Fruit fly (Drosophila melanogaster) whole organism, embryonic: ENCODE results near the gene CG17841.

Experiments used
- Ada2b ChIP-seq: fragments of 200-800 bp; sonication (Bioruptor generic); IDR thresholded peaks from 2 replicates; pipeline ENCODE4 v1.3.6; 2022; ENCODE audit warnings: missing biosample characterization, missing genetic modification characterization
- B-H2 ChIP-seq: fragments of 200-800 bp; sonication (Bioruptor generic); optimal IDR thresholded peaks from 2 replicates; lab custom pipeline; 2018; ENCODE audit warnings: missing biosample characterization, mild to moderate bottlenecking, missing genetic modification characterization
- Blimp-1 ChIP-seq: fragments of 200-800 bp; sonication (Bioruptor generic); optimal IDR thresholded peaks from 3 replicates; lab custom pipeline; 2018; ENCODE audit warnings: missing biosample characterization, missing genetic modification characterization, mild to moderate bottlenecking, moderate library complexity, missing genetic modification reagents
- CG10147 ChIP-seq: fragments of 200-800 bp; sonication (Bioruptor generic); optimal IDR thresholded peaks from 2 replicates; lab custom pipeline; 2019; ENCODE audit warnings: missing biosample characterization, mild to moderate bottlenecking, missing genetic modification characterization, moderate library complexity
- CG10267 ChIP-seq: fragments of 200-800 bp; sonication (Bioruptor generic); optimal IDR thresholded peaks from 2 replicates; lab custom pipeline; 2018; ENCODE audit warnings: missing biosample characterization, mild to moderate bottlenecking, missing genetic modification characterization, moderate library complexity
- CG10321 ChIP-seq: fragments of 200-800 bp; sonication (Bioruptor generic); IDR thresholded peaks from 2 replicates; pipeline ENCODE4 v1.3.6; 2022; ENCODE audit warnings: missing biosample characterization, missing genetic modification characterization
- CG11695 ChIP-seq: fragments of 200-800 bp; sonication (Bioruptor generic); IDR thresholded peaks from 3 replicates; pipeline ENCODE4 v1.3.6; 2022; ENCODE audit warnings: missing biosample characterization, missing genetic modification characterization
- CG11723 ChIP-seq: fragments of 200-800 bp; sonication (Bioruptor generic); optimal IDR thresholded peaks from 2 replicates; lab custom pipeline; 2017; ENCODE audit warnings: missing biosample characterization, mild to moderate bottlenecking, missing genetic modification characterization
- CG12071 ChIP-seq: fragments of 200-800 bp; sonication (Bioruptor generic); optimal IDR thresholded peaks from 3 replicates; lab custom pipeline; 2018; ENCODE audit warnings: missing biosample characterization, mild to moderate bottlenecking, missing genetic modification characterization
- CG12104 ChIP-seq: fragments of 200-800 bp; sonication (Bioruptor generic); optimal IDR thresholded peaks from 3 replicates; lab custom pipeline; 2016; ENCODE audit warnings: missing biosample characterization, missing genetic modification characterization
- CG13123 ChIP-seq: fragments of 200-800 bp; sonication (Bioruptor generic); optimal IDR thresholded peaks from 2 replicates; lab custom pipeline; 2016; ENCODE audit warnings: missing biosample characterization, missing genetic modification characterization
- CG13287 ChIP-seq: fragments of 200-800 bp; sonication (Bioruptor generic); IDR thresholded peaks from 2 replicates; pipeline ENCODE4 v1.3.6; 2022; ENCODE audit warnings: missing biosample characterization, missing genetic modification characterization; ENCODE audit not compliant: partially characterized antibody
- CG15479 ChIP-seq: fragments of 200-800 bp; sonication (Bioruptor generic); optimal IDR thresholded peaks from 3 replicates; lab custom pipeline; 2019; ENCODE audit warnings: missing biosample characterization, mild to moderate bottlenecking, missing genetic modification characterization, moderate library complexity
- CG17186 ChIP-seq: fragments of 200-800 bp; sonication (Bioruptor generic); optimal IDR thresholded peaks from 3 replicates; lab custom pipeline; 2017; ENCODE audit warnings: missing biosample characterization, missing genetic modification reagents, missing genetic modification characterization
- CG17359 ChIP-seq: fragments of 200-800 bp; sonication (Bioruptor generic); optimal IDR thresholded peaks from 3 replicates; lab custom pipeline; 2018; ENCODE audit warnings: missing biosample characterization, mild to moderate bottlenecking, missing genetic modification characterization, moderate library complexity
- CG30020 ChIP-seq: fragments of 200-800 bp; optimal IDR thresholded peaks from 2 replicates; lab custom pipeline; 2019; ENCODE audit warnings: missing biosample characterization, mild to moderate bottlenecking, missing genetic modification characterization, moderate library complexity
- CG31224 ChIP-seq: fragments of 200-800 bp; sonication (Bioruptor generic); IDR thresholded peaks from 2 replicates; pipeline ENCODE4 v1.3.6; 2022; ENCODE audit warnings: missing biosample characterization, missing genetic modification characterization
- CG3995 ChIP-seq: fragments of 200-800 bp; sonication (Bioruptor generic); optimal IDR thresholded peaks from 3 replicates; lab custom pipeline; 2016; ENCODE audit warnings: missing biosample characterization, missing genetic modification characterization
- CG4360 ChIP-seq: fragments of 200-800 bp; sonication (Bioruptor generic); IDR thresholded peaks from 2 replicates; pipeline ENCODE4 v1.3.6; 2022; ENCODE audit warnings: missing biosample characterization, missing genetic modification characterization
- CG6272 ChIP-seq: fragments of 200-800 bp; sonication (Bioruptor generic); IDR thresholded peaks from 2 replicates; pipeline ENCODE4 v1.3.6; 2022; ENCODE audit warnings: missing biosample characterization, missing genetic modification characterization
- CG6689 ChIP-seq: fragments of 200-800 bp; sonication (Bioruptor generic); IDR thresholded peaks from 2 replicates; pipeline ENCODE4 v1.3.6; 2022; ENCODE audit warnings: missing biosample characterization, missing genetic modification characterization
- CG6791 ChIP-seq: fragments of 200-800 bp; sonication (Bioruptor generic); IDR thresholded peaks from 3 replicates; pipeline ENCODE4 v1.3.6; 2022; ENCODE audit warnings: missing biosample characterization, missing genetic modification characterization; ENCODE audit not compliant: partially characterized antibody
- CG7963 ChIP-seq: fragments of 200-800 bp; sonication (Bioruptor generic); IDR thresholded peaks from 3 replicates; pipeline ENCODE4 v1.3.6; 2022; ENCODE audit warnings: missing biosample characterization, missing genetic modification characterization; ENCODE audit not compliant: partially characterized antibody
- CG9609 ChIP-seq: fragments of 200-800 bp; sonication (Bioruptor generic); optimal IDR thresholded peaks from 3 replicates; lab custom pipeline; 2016; ENCODE audit warnings: missing biosample characterization, missing genetic modification characterization
- Chrac-16 ChIP-seq: fragments of 200-800 bp; sonication (Bioruptor generic); optimal IDR thresholded peaks from 3 replicates; lab custom pipeline; 2016; ENCODE audit warnings: missing biosample characterization, missing genetic modification characterization
- Dip3 ChIP-seq: fragments of 200-800 bp; sonication (Bioruptor generic); optimal IDR thresholded peaks from 3 replicates; lab custom pipeline; 2016; ENCODE audit warnings: missing biosample characterization, missing genetic modification characterization
- MBD-R2 ChIP-seq: fragments of 200-800 bp; sonication (Bioruptor generic); IDR thresholded peaks from 2 replicates; pipeline ENCODE4 v1.3.6; 2022; ENCODE audit warnings: missing biosample characterization, missing genetic modification characterization
- Med ChIP-seq: fragments of 200-800 bp; sonication (Bioruptor generic); peaks from one replicate; lab custom pipeline; 2016; ENCODE audit warnings: missing biosample characterization, missing genetic modification characterization, mild to moderate bottlenecking, inconsistent platforms, moderate library complexity
- Mes4 ChIP-seq: fragments of 200-800 bp; sonication (Bioruptor generic); optimal IDR thresholded peaks from 2 replicates; lab custom pipeline; 2016; ENCODE audit warnings: missing biosample characterization, missing genetic modification characterization
- Myb ChIP-seq: fragments of 200-800 bp; sonication (Bioruptor generic); optimal IDR thresholded peaks from 2 replicates; lab custom pipeline; 2016; ENCODE audit warnings: missing biosample characterization, missing genetic modification characterization
- Sry-δ ChIP-seq: fragments of 200-800 bp; sonication (Bioruptor generic); optimal IDR thresholded peaks from 2 replicates; lab custom pipeline; 2016; ENCODE audit warnings: missing biosample characterization, missing genetic modification characterization
- YL-1 ChIP-seq: fragments of 200-800 bp; sonication (Bioruptor generic); optimal IDR thresholded peaks from 3 replicates; lab custom pipeline; 2017; ENCODE audit warnings: missing biosample characterization, mild to moderate bottlenecking, missing genetic modification characterization
- ash1 ChIP-seq: fragments of 200-800 bp; sonication (Bioruptor generic); optimal IDR thresholded peaks from 2 replicates; lab custom pipeline; 2018; ENCODE audit warnings: missing biosample characterization, mild to moderate bottlenecking, missing genetic modification characterization
- cg ChIP-seq: fragments of 200-800 bp; sonication (Bioruptor generic); optimal IDR thresholded peaks from 3 replicates; lab custom pipeline; 2019; ENCODE audit warnings: missing biosample characterization, mild to moderate bottlenecking, missing genetic modification characterization, moderate library complexity
- cwo ChIP-seq: fragments of 200-800 bp; sonication (Bioruptor generic); optimal IDR thresholded peaks from 3 replicates; lab custom pipeline; 2017; ENCODE audit warnings: missing biosample characterization, missing genetic modification characterization, mild to moderate bottlenecking, moderate library complexity, missing genetic modification reagents
- dmrt99B ChIP-seq: fragments of 200-800 bp; sonication (Bioruptor generic); optimal IDR thresholded peaks from 2 replicates; lab custom pipeline; 2018; ENCODE audit warnings: missing biosample characterization, mild to moderate bottlenecking, missing genetic modification characterization, moderate library complexity
- dysf ChIP-seq: fragments of 200-800 bp; sonication (Bioruptor generic); IDR thresholded peaks from 3 replicates; pipeline ENCODE4 v1.3.6; 2022; ENCODE audit warnings: missing biosample characterization, missing genetic modification characterization
- ftz-f1 ChIP-seq: fragments of 200-800 bp; sonication (Bioruptor generic); optimal IDR thresholded peaks from 2 replicates; lab custom pipeline; 2016; ENCODE audit warnings: missing biosample characterization, missing genetic modification characterization
- gcm ChIP-seq: fragments of 200-800 bp; sonication (Bioruptor generic); optimal IDR thresholded peaks from 2 replicates; lab custom pipeline; 2019; ENCODE audit warnings: missing biosample characterization, mild to moderate bottlenecking, missing genetic modification characterization, moderate library complexity
- gfzf ChIP-seq: fragments of 200-800 bp; sonication (Bioruptor generic); optimal IDR thresholded peaks from 2 replicates; lab custom pipeline; 2016; ENCODE audit warnings: missing biosample characterization, mild to moderate bottlenecking, missing genetic modification characterization, moderate library complexity
- hth ChIP-seq: fragments of >200 bp; optimal IDR thresholded peaks from 2 replicates; lab custom pipeline; 2017; ENCODE audit warnings: inconsistent platforms
- inv ChIP-seq: fragments of 200-800 bp; sonication (Bioruptor generic); IDR thresholded peaks from 2 replicates; pipeline ENCODE4 v1.3.6; 2022; ENCODE audit warnings: missing biosample characterization, missing genetic modification characterization; ENCODE audit not compliant: partially characterized antibody
- jumu ChIP-seq: fragments of 200-800 bp; sonication (Bioruptor generic); optimal IDR thresholded peaks from 3 replicates; lab custom pipeline; 2016; ENCODE audit warnings: missing biosample characterization, missing genetic modification characterization
- lilli ChIP-seq: fragments of 200-800 bp; sonication (Bioruptor generic); optimal IDR thresholded peaks from 3 replicates; lab custom pipeline; 2016; ENCODE audit warnings: missing biosample characterization, missing genetic modification characterization
- nerfin-2 ChIP-seq: fragments of 200-800 bp; sonication (Bioruptor generic); IDR thresholded peaks from 2 replicates; pipeline ENCODE4 v1.3.6; 2022; ENCODE audit warnings: missing biosample characterization, missing genetic modification characterization; ENCODE audit not compliant: partially characterized antibody
- onecut ChIP-seq: fragments of 200-800 bp; sonication (Bioruptor generic); IDR thresholded peaks from 2 replicates; pipeline ENCODE4 v1.3.6; 2022; ENCODE audit warnings: missing biosample characterization, missing genetic modification characterization
- pzg ChIP-seq: fragments of 200-800 bp; sonication (Bioruptor generic); optimal IDR thresholded peaks from 3 replicates; lab custom pipeline; 2018; ENCODE audit warnings: missing biosample characterization, mild to moderate bottlenecking, missing genetic modification characterization, moderate library complexity
- rib ChIP-seq: fragments of 200-800 bp; sonication (Bioruptor generic); IDR thresholded peaks from 2 replicates; pipeline ENCODE4 v1.3.6; 2022; ENCODE audit warnings: missing biosample characterization, missing genetic modification characterization
- stwl ChIP-seq: fragments of 200-800 bp; sonication (Bioruptor generic); optimal IDR thresholded peaks from 3 replicates; lab custom pipeline; 2018; ENCODE audit warnings: missing biosample characterization, mild to moderate bottlenecking, missing genetic modification characterization, moderate library complexity
- tin ChIP-seq: fragments of 200-800 bp; sonication (Bioruptor generic); optimal IDR thresholded peaks from 3 replicates; lab custom pipeline; 2016; ENCODE audit warnings: missing biosample characterization, missing genetic modification characterization
- twi ChIP-seq: fragments of 200-800 bp; optimal IDR thresholded peaks from 2 replicates; lab custom pipeline; 2019; ENCODE audit warnings: missing biosample characterization, mild to moderate bottlenecking, missing genetic modification characterization, moderate library complexity

Gene CG17841

dm6 chrX:10385757-10386156 lies 17.9 kb downstream of the CG17841 start, which contains the start of the genes Psf3 and flw (continued):
- no peak for TF ChIP-seq lilli (GFP tag; lab: Kevin White, UChicago)
- no peak for TF ChIP-seq Chrac-16
- 0 out of 2 replicates have a peak, but pooled peaks have one; percentile 31 for TF ChIP-seq nerfin-2 (GFP tag; lab: Robert Waterston, UW)
- no peak for TF ChIP-seq CG31224 (GFP tag; lab: Robert Waterston, UW)
- TF ChIP-seq Med (GFP tag; lab: Kevin White, UChicago): peak; percentile 85
- TF ChIP-seq gfzf (GFP tag; lab: Kevin White, UChicago): peak; percentile 79
- no peak for TF ChIP-seq dysf (GFP tag; lab: Robert Waterston, UW)
- peak; percentile 32 for TF ChIP-seq CG17186 (GFP tag; lab: Kevin White, UChicago)
- TF ChIP-seq Dip3 (GFP tag; lab: Kevin White, UChicago): peak; percentile 41
- no peak for TF ChIP-seq twi
- no peak for TF ChIP-seq ash1 (GFP tag; lab: Kevin White, UChicago)
- no peak for TF ChIP-seq CG10321 (GFP tag; lab: Robert Waterston, UW)
- TF ChIP-seq CG13287 (GFP tag; lab: Robert Waterston, UW): peak; percentile 68
- no peak for TF ChIP-seq rib (GFP tag; lab: Robert Waterston, UW)
- TF ChIP-seq stwl (tag; lab: Kevin White, UChicago): peak; percentile 93
- no peak for TF ChIP-seq onecut (GFP tag; lab: Robert Waterston, UW)
- no peak for TF ChIP-seq CG30020
- peak; percentile 42 for TF ChIP-seq B-H2 (GFP tag; lab: Kevin White, UChicago)
- TF ChIP-seq Myb: peak; percentile 89
- no peak for TF ChIP-seq Ada2b (GFP tag; lab: Robert Waterston, UW)
- no peak for TF ChIP-seq tin
- TF ChIP-seq dmrt99B: no peak
- TF ChIP-seq inv (GFP tag; lab: Robert Waterston, UW): peak; percentile 55; the same call in 1 of the 2 replicates
- TF ChIP-seq CG10147 (GFP tag; lab: Kevin White, UChicago): peak; percentile 1
- peak; percentile 64 for TF ChIP-seq MBD-R2 (GFP tag; lab: Robert Waterston, UW)
- TF ChIP-seq CG6791 (GFP tag; lab: Robert Waterston, UW): peak; percentile 69
- no peak for TF ChIP-seq CG11695 (GFP tag; lab: Robert Waterston, UW)
- no peak for TF ChIP-seq cwo (GFP tag; lab: Kevin White, UChicago)
- TF ChIP-seq CG15479 (GFP tag; lab: Kevin White, UChicago): no peak
- no peak for TF ChIP-seq hth
- TF ChIP-seq CG12104 (GFP tag; lab: Kevin White, UChicago): no peak
- no peak for TF ChIP-seq CG3995 (GFP tag; lab: Kevin White, UChicago)
- no peak for TF ChIP-seq Blimp-1
- TF ChIP-seq CG12071 (GFP tag; lab: Kevin White, UChicago): no peak
- TF ChIP-seq CG13123: no peak
- TF ChIP-seq CG4360: no peak
- TF ChIP-seq YL-1 (GFP tag; lab: Kevin White, UChicago): peak; percentile 18
- TF ChIP-seq jumu (GFP tag; lab: Kevin White, UChicago): no peak
- TF ChIP-seq CG10267 (tag; lab: Kevin White, UChicago): peak; percentile 85
- TF ChIP-seq ftz-f1: no peak
- 0 out of 3 replicates have a peak, but pooled peaks have one; percentile 34 for TF ChIP-seq CG7963 (GFP tag; lab: Robert Waterston, UW)
- peak; percentile 76 for TF ChIP-seq Sry-δ
- no peak for TF ChIP-seq CG11723 (GFP tag; lab: Kevin White, UChicago)
- TF ChIP-seq Mes4 (GFP tag; lab: Kevin White, UChicago): no peak
- TF ChIP-seq cg (GFP tag; lab: Kevin White, UChicago): no peak
- no peak; the same call in 1 of the 2 replicates for TF ChIP-seq CG6272 (GFP tag; lab: Robert Waterston, UW)
- no peak for TF ChIP-seq CG9609 (GFP tag; lab: Kevin White, UChicago)
- TF ChIP-seq pzg (GFP tag; lab: Kevin White, UChicago): peak; percentile 83
- TF ChIP-seq CG6689 (GFP tag; lab: Robert Waterston, UW): no peak
- TF ChIP-seq gcm (GFP tag; lab: Kevin White, UChicago): no peak
- peak; percentile 19 for TF ChIP-seq CG17359 (tag; lab: Kevin White, UChicago)
